Fruit fly (Drosophila melanogaster) whole organism, embryonic: ENCODE data around the gene Gr97a.
A peak's percentile ranks its signal among the peaks of the same experiment; 100 is the strongest.

Source experiments
- CG12104 ChIP-seq: fragments of 200-800 bp; sonication (Bioruptor generic); optimal IDR thresholded peaks from 3 replicates; lab custom pipeline; 2016; ENCODE audit warnings: missing biosample characterization, missing genetic modification characterization
- CG12155 ChIP-seq: fragments of 200-800 bp; sonication (Bioruptor generic); optimal IDR thresholded peaks from 3 replicates; lab custom pipeline; 2016; ENCODE audit warnings: missing biosample characterization, missing genetic modification characterization
- CG12236 ChIP-seq: fragments of 200-800 bp; sonication (Bioruptor generic); optimal IDR thresholded peaks from 2 replicates; lab custom pipeline; 2016; ENCODE audit warnings: missing biosample characterization, missing genetic modification characterization
- CG13123 ChIP-seq: fragments of 200-800 bp; sonication (Bioruptor generic); optimal IDR thresholded peaks from 2 replicates; lab custom pipeline; 2016; ENCODE audit warnings: missing biosample characterization, missing genetic modification characterization
- CG14014 ChIP-seq: fragments of 200-800 bp; sonication (Bioruptor generic); IDR thresholded peaks from 2 replicates; pipeline ENCODE4 v1.3.6; 2022; ENCODE audit warnings: missing biosample characterization, missing genetic modification characterization
- CG14441 ChIP-seq: fragments of 200-800 bp; sonication (Bioruptor generic); IDR thresholded peaks from 2 replicates; pipeline ENCODE4 v1.3.6; 2022; ENCODE audit warnings: missing biosample characterization, missing genetic modification characterization
- CG1602 ChIP-seq: fragments of 200-800 bp; sonication (Bioruptor generic); optimal IDR thresholded peaks from 3 replicates; lab custom pipeline; 2016; ENCODE audit warnings: missing biosample characterization, missing genetic modification characterization
- CG16813 ChIP-seq: fragments of 200-800 bp; sonication (Bioruptor generic); IDR thresholded peaks from 3 replicates; pipeline ENCODE4 v1.3.6; 2022; ENCODE audit warnings: missing biosample characterization, missing genetic modification characterization; ENCODE audit not compliant: partially characterized antibody
- CG17328 ChIP-seq: fragments of 200-800 bp; sonication (Bioruptor generic); IDR thresholded peaks from 2 replicates; pipeline ENCODE4 v1.3.6; 2022; ENCODE audit warnings: missing biosample characterization, missing genetic modification characterization
- CG17568 ChIP-seq: fragments of 200-800 bp; sonication (Bioruptor generic); optimal IDR thresholded peaks from 2 replicates; lab custom pipeline; 2018; ENCODE audit warnings: missing biosample characterization, mild to moderate bottlenecking, missing genetic modification characterization, moderate library complexity
- CG17802 ChIP-seq: fragments of 200-800 bp; sonication (Bioruptor generic); optimal IDR thresholded peaks from 2 replicates; lab custom pipeline; 2018; ENCODE audit warnings: missing biosample characterization, mild to moderate bottlenecking, missing genetic modification characterization, moderate library complexity
- CG18262 ChIP-seq: fragments of 200-800 bp; optimal IDR thresholded peaks from 3 replicates; lab custom pipeline; 2019; ENCODE audit warnings: missing biosample characterization, mild to moderate bottlenecking, missing genetic modification characterization, moderate library complexity
- CG1832 ChIP-seq: fragments of 200-800 bp; sonication (Bioruptor generic); optimal IDR thresholded peaks from 2 replicates; lab custom pipeline; 2017; ENCODE audit warnings: missing biosample characterization, mild to moderate bottlenecking, missing genetic modification characterization, inconsistent platforms
- CG18619 ChIP-seq: fragments of 200-800 bp; sonication (Bioruptor generic); optimal IDR thresholded peaks from 3 replicates; lab custom pipeline; 2017; ENCODE audit warnings: missing biosample characterization, mild to moderate bottlenecking, missing genetic modification characterization
- CG3163 ChIP-seq: fragments of 200-800 bp; sonication (Bioruptor generic); optimal IDR thresholded peaks from 3 replicates; lab custom pipeline; 2016; ENCODE audit warnings: missing biosample characterization, missing genetic modification characterization
- CG33557 ChIP-seq: fragments of 200-800 bp; sonication (Bioruptor generic); optimal IDR thresholded peaks from 2 replicates; lab custom pipeline; 2019; ENCODE audit warnings: missing biosample characterization, mild to moderate bottlenecking, missing genetic modification characterization, moderate library complexity
- CG34422 ChIP-seq: fragments of 200-800 bp; sonication (Bioruptor generic); IDR thresholded peaks from 3 replicates; pipeline ENCODE4 v1.3.6; 2022; ENCODE audit warnings: missing biosample characterization, missing genetic modification characterization
- CG4820 ChIP-seq: fragments of 200-800 bp; sonication (Bioruptor generic); optimal IDR thresholded peaks from 3 replicates; lab custom pipeline; 2016; ENCODE audit warnings: missing biosample characterization, missing genetic modification characterization
- CG6683 ChIP-seq: fragments of 200-800 bp; sonication (Bioruptor generic); optimal IDR thresholded peaks from 2 replicates; lab custom pipeline; 2017; ENCODE audit warnings: missing biosample characterization, mild to moderate bottlenecking, missing genetic modification characterization, missing genetic modification reagents
- CG7963 ChIP-seq: fragments of 200-800 bp; sonication (Bioruptor generic); IDR thresholded peaks from 3 replicates; pipeline ENCODE4 v1.3.6; 2022; ENCODE audit warnings: missing biosample characterization, missing genetic modification characterization; ENCODE audit not compliant: partially characterized antibody
- D ChIP-seq, 2 experiments: fragments of 200-800 bp in 1 of 2; fragments of >200 bp in 1 of 2; sonication (Bioruptor generic) in 1 of 2; optimal IDR thresholded peaks; 2 replicates in 1 of 2; 3 replicates in 1 of 2; lab custom pipeline; 2017; ENCODE audit warnings: mild to moderate bottlenecking in 1 of 2, missing biosample characterization in 1 of 2, missing genetic modification characterization in 1 of 2, missing genetic modification reagents in 1 of 2
- D19B ChIP-seq: fragments of 200-800 bp; sonication (Bioruptor generic); optimal IDR thresholded peaks from 2 replicates; lab custom pipeline; 2017; ENCODE audit warnings: missing biosample characterization, mild to moderate bottlenecking, missing genetic modification characterization
- Dip2 ChIP-seq: fragments of 200-800 bp; sonication (Bioruptor generic); IDR thresholded peaks from 2 replicates; pipeline ENCODE4 v1.3.6; 2022; ENCODE audit warnings: missing biosample characterization, missing genetic modification characterization
- Doc2 ChIP-seq: fragments of 200-800 bp; sonication (Bioruptor generic); IDR thresholded peaks from 2 replicates; pipeline ENCODE4 v1.3.6; 2022; ENCODE audit warnings: missing biosample characterization, missing genetic modification characterization
- Fer2 ChIP-seq: fragments of 200-800 bp; sonication (Bioruptor generic); optimal IDR thresholded peaks from 2 replicates; lab custom pipeline; 2018; ENCODE audit warnings: missing biosample characterization, mild to moderate bottlenecking, missing genetic modification characterization, moderate library complexity
- HLHmδ ChIP-seq: fragments of 200-800 bp; sonication (Bioruptor generic); optimal IDR thresholded peaks from 2 replicates; lab custom pipeline; 2018; ENCODE audit warnings: missing biosample characterization, mild to moderate bottlenecking, missing genetic modification characterization, moderate library complexity
- Hand ChIP-seq: fragments of 200-800 bp; sonication (Bioruptor generic); optimal IDR thresholded peaks from 2 replicates; lab custom pipeline; 2017; ENCODE audit warnings: mild to moderate bottlenecking, missing biosample characterization, missing genetic modification reagents, missing genetic modification characterization
- MESR4 ChIP-seq: fragments of 200-800 bp; sonication (Bioruptor generic); optimal IDR thresholded peaks from 2 replicates; lab custom pipeline; 2018; ENCODE audit warnings: missing biosample characterization, mild to moderate bottlenecking, missing genetic modification characterization, moderate library complexity
- NFAT ChIP-seq: fragments of 200-800 bp; sonication (Bioruptor generic); IDR thresholded peaks from 2 replicates; pipeline ENCODE4 v1.3.6; 2022; ENCODE audit warnings: missing biosample characterization, missing genetic modification characterization
- Nf-YA ChIP-seq: fragments of 200-800 bp; sonication (Bioruptor generic); IDR thresholded peaks from 2 replicates; pipeline ENCODE4 v1.3.6; 2022; ENCODE audit warnings: missing biosample characterization, missing genetic modification characterization
- PHDP ChIP-seq: fragments of 200-800 bp; sonication (Bioruptor generic); optimal IDR thresholded peaks from 3 replicates; lab custom pipeline; 2018; ENCODE audit warnings: missing biosample characterization, mild to moderate bottlenecking, missing genetic modification characterization, moderate library complexity
- Pdp1 ChIP-seq, 2 experiments: fragments of 200-800 bp; sonication (Bioruptor generic); optimal IDR thresholded peaks; 3 replicates each; lab custom pipeline; 2016; ENCODE audit warnings: missing biosample characterization in 2 of 2, missing genetic modification characterization in 2 of 2, mild to moderate bottlenecking in 1 of 2, moderate library complexity in 1 of 2
- Ptx1 ChIP-seq: fragments of 200-800 bp; sonication (Bioruptor generic); IDR thresholded peaks from 2 replicates; pipeline ENCODE4 v1.3.6; 2022; ENCODE audit warnings: missing biosample characterization, missing genetic modification characterization
- Sry-δ ChIP-seq: fragments of 200-800 bp; sonication (Bioruptor generic); optimal IDR thresholded peaks from 2 replicates; lab custom pipeline; 2016; ENCODE audit warnings: missing biosample characterization, missing genetic modification characterization
- bowl ChIP-seq: fragments of 200-800 bp; sonication (Bioruptor generic); IDR thresholded peaks from 2 replicates; pipeline ENCODE4 v1.3.6; 2022; ENCODE audit warnings: missing biosample characterization, missing genetic modification characterization
- btn ChIP-seq: fragments of 200-800 bp; sonication (Bioruptor generic); optimal IDR thresholded peaks from 2 replicates; lab custom pipeline; 2016; ENCODE audit warnings: missing biosample characterization, missing genetic modification characterization
- cato ChIP-seq: fragments of 200-800 bp; sonication (Bioruptor generic); optimal IDR thresholded peaks from 2 replicates; lab custom pipeline; 2016; ENCODE audit warnings: missing biosample characterization, missing genetic modification characterization, borderline replicate concordance
- chm ChIP-seq: fragments of 200-800 bp; sonication (Bioruptor generic); IDR thresholded peaks from 2 replicates; pipeline ENCODE4 v1.3.6; 2022; ENCODE audit warnings: missing biosample characterization, missing genetic modification characterization
- dati ChIP-seq: fragments of 200-800 bp; sonication (Bioruptor generic); IDR thresholded peaks from 2 replicates; pipeline ENCODE4 v1.3.6; 2022; ENCODE audit warnings: missing biosample characterization, missing genetic modification characterization
- dm ChIP-seq: fragments of 200-800 bp; sonication (Bioruptor generic); optimal IDR thresholded peaks from 3 replicates; lab custom pipeline; 2016; ENCODE audit warnings: missing biosample characterization, missing genetic modification characterization
- dmrt99B ChIP-seq: fragments of 200-800 bp; sonication (Bioruptor generic); optimal IDR thresholded peaks from 2 replicates; lab custom pipeline; 2018; ENCODE audit warnings: missing biosample characterization, mild to moderate bottlenecking, missing genetic modification characterization, moderate library complexity
- gcm ChIP-seq: fragments of 200-800 bp; sonication (Bioruptor generic); optimal IDR thresholded peaks from 2 replicates; lab custom pipeline; 2019; ENCODE audit warnings: missing biosample characterization, mild to moderate bottlenecking, missing genetic modification characterization, moderate library complexity
- gem ChIP-seq: fragments of 200-800 bp; sonication (Bioruptor generic); optimal IDR thresholded peaks from 2 replicates; lab custom pipeline; 2019; ENCODE audit warnings: missing biosample characterization, mild to moderate bottlenecking, missing genetic modification characterization, moderate library complexity
- hbn ChIP-seq: fragments of 200-800 bp; sonication (Bioruptor generic); IDR thresholded peaks from 2 replicates; pipeline ENCODE4 v1.3.6; 2022; ENCODE audit warnings: missing biosample characterization, missing genetic modification characterization; ENCODE audit not compliant: partially characterized antibody
- insv ChIP-seq, 2 experiments: fragments of 200-800 bp; sonication (Bioruptor generic); optimal IDR thresholded peaks; 3 replicates each; lab custom pipeline; 2016 to 2018; ENCODE audit warnings: missing biosample characterization in 2 of 2, missing genetic modification characterization in 2 of 2
- nmo ChIP-seq: fragments of 200-800 bp; sonication (Bioruptor generic); optimal IDR thresholded peaks from 2 replicates; lab custom pipeline; 2018; ENCODE audit warnings: missing biosample characterization, mild to moderate bottlenecking, missing genetic modification characterization, moderate library complexity
- slbo ChIP-seq: fragments of 200-800 bp; sonication (Bioruptor generic); IDR thresholded peaks from 2 replicates; pipeline ENCODE4 v1.3.6; 2022; ENCODE audit warnings: missing biosample characterization, missing genetic modification characterization
- sug ChIP-seq: fragments of 200-800 bp; optimal IDR thresholded peaks from 2 replicates; lab custom pipeline; 2019; ENCODE audit warnings: missing biosample characterization, mild to moderate bottlenecking, missing genetic modification characterization, moderate library complexity
- tap ChIP-seq: fragments of 200-800 bp; optimal IDR thresholded peaks from 3 replicates; lab custom pipeline; 2019; ENCODE audit warnings: missing biosample characterization, mild to moderate bottlenecking, missing genetic modification characterization, moderate library complexity
- tin ChIP-seq: fragments of 200-800 bp; sonication (Bioruptor generic); optimal IDR thresholded peaks from 3 replicates; lab custom pipeline; 2016; ENCODE audit warnings: missing biosample characterization, missing genetic modification characterization

Gr97a gene

DNA sequence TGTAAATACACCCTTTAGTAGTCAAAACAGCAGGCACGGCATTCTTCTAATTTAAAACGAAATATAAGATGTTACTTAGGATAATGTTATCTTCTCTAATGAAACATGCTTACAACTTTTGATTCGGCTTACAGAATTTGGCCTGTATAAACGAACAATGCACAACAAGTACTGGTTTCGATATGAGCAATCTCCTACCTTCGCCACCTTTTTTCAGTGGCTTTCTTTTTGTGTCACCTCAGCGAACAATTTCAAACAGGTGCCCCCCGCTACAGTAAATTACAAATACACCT is 2.0 kb upstream of the Gr97a start (continued):
- TF ChIP-seq CG17802 (tag; lab: Kevin White, UChicago) (no peak), CG4820 (GFP tag; lab: Kevin White, UChicago) (no peak), CG1602 (GFP tag; lab: Kevin White, UChicago) (no peak), slbo (GFP tag; lab: Robert Waterston, UW) (no peak), tin (no peak), btn (no peak), insv (GFP tag; optimal IDR thresholded peaks at IDR 0.05; lab: Kevin White, UChicago) (no peak), Pdp1 (GFP tag; optimal IDR thresholded peaks at IDR 0.05; lab: Kevin White, UChicago) (no peak), Fer2 (no peak), CG17568 (GFP tag; lab: Kevin White, UChicago) (no peak), dm (no peak), CG14014 (GFP tag; lab: Robert Waterston, UW) (no peak), CG18619 (GFP tag; lab: Kevin White, UChicago) (no peak), D (optimal IDR thresholded peaks at IDR 0.05; lab: Kevin White, UChicago) (no peak), D (GFP tag; optimal IDR thresholded peaks at IDR 0.05; lab: Kevin White, UChicago) (no peak), hbn (no peak), Nf-YA (GFP tag; lab: Robert Waterston, UW) (peak; percentile 3; the same call in 1 of the 2 replicates), sug (tag; lab: Kevin White, UChicago) (no peak), Sry-δ (no peak), CG12236 (GFP tag; lab: Kevin White, UChicago) (no peak), Doc2 (no peak), CG1832 (no peak), Hand (no peak), CG33557 (no peak), CG6683 (GFP tag; lab: Kevin White, UChicago) (no peak), MESR4 (no peak), CG7963 (GFP tag; lab: Robert Waterston, UW) (no peak), CG12104 (GFP tag; lab: Kevin White, UChicago) (no peak), dmrt99B (tag; lab: Kevin White, UChicago) (no peak), CG17328 (GFP tag; lab: Robert Waterston, UW) (0 out of 2 replicates have a peak, but pooled peaks have one; percentile 3)

DNA sequence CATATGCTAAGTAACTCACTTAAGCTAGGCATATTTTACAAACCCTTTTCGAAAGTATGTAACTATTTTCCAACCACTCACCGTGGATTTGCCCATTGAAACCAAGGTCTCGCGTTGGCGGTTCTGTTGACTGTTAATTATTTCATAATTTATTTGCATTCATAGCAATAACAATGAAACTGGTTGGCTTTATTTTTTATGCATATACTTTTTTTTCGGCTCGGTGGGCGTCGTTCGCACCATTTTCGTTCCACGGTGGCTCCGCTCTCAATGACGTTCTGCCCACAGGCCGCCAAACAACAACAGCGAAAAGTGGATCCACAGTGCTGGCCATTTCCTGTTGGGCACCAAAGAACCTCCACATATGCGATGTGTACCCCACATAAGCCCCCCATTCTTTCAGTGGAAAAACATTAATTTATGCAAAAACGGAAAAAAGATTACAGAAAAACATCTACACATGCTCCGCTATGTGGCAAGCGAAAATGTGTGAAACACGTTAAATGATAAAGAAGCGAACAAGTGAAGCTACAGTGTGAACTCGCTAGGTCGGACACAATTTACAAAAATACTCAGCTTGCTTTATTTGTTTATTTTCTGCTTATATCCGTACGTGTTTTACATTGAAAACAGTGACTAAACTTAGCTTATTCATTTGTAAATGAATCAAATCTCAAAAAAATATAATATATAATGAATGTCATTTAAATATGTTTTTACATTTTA is 1.5 kb upstream of the Gr97a start:
- TF ChIP-seq CG12155 (GFP tag; lab: Kevin White, UChicago) = peak; percentile 21
- no peak for TF ChIP-seq CG13123 (GFP tag; lab: Kevin White, UChicago)
- no peak for TF ChIP-seq HLHmδ (GFP tag; lab: Kevin White, UChicago)
- no peak for TF ChIP-seq CG16813
- no peak for TF ChIP-seq Sry-δ
- TF ChIP-seq dati (GFP tag; lab: Robert Waterston, UW) = no peak
- peak; percentile 51; the same call in 1 of the 2 replicates for TF ChIP-seq chm (GFP tag; lab: Robert Waterston, UW)
- TF ChIP-seq CG18262 (tag; lab: Kevin White, UChicago) = no peak
- 0 out of 2 replicates have a peak, but pooled peaks have one; percentile 35 for TF ChIP-seq CG14441 (GFP tag; lab: Robert Waterston, UW)
- TF ChIP-seq nmo (GFP tag; lab: Kevin White, UChicago) = peak; percentile 35
- peak; percentile 56 for TF ChIP-seq gem
- TF ChIP-seq cato (GFP tag; lab: Kevin White, UChicago) = no peak
- peak; percentile 13 for TF ChIP-seq PHDP (tag; lab: Kevin White, UChicago)
- TF ChIP-seq NFAT (GFP tag; lab: Robert Waterston, UW) = peak; percentile 47; the same call in 1 of the 2 replicates
- TF ChIP-seq Dip2 (GFP tag; lab: Robert Waterston, UW) = no peak
- TF ChIP-seq CG3163 (GFP tag; lab: Kevin White, UChicago) = no peak
- TF ChIP-seq CG14014 (GFP tag; lab: Robert Waterston, UW) = no peak
- peak; percentile 46; the same call in 1 of the 3 replicates for TF ChIP-seq CG34422 (GFP tag; lab: Robert Waterston, UW)
- TF ChIP-seq tap (tag; lab: Kevin White, UChicago) = peak; percentile 29
- TF ChIP-seq bowl = no peak
- TF ChIP-seq Ptx1 (GFP tag; lab: Robert Waterston, UW) = peak; percentile 53
- no peak for TF ChIP-seq gcm
- no peak for TF ChIP-seq D19B (GFP tag; lab: Kevin White, UChicago)
